Fruit fly (Drosophila melanogaster) whole organism, pupa: ENCODE measurements around the gene aly.

Source experiments
- CG10348 ChIP-seq: fragments of 200-800 bp; sonication (Bioruptor generic); IDR thresholded peaks from 2 replicates; pipeline ENCODE4 v1.3.6; 2022; ENCODE audit warnings: missing biosample characterization, missing genetic modification characterization
- CG12605 ChIP-seq: fragments of 200-800 bp; sonication (Bioruptor generic); IDR thresholded peaks from 2 replicates; pipeline ENCODE4 v1.3.6; 2022; ENCODE audit warnings: missing biosample characterization, missing genetic modification characterization
- CG13204 ChIP-seq: fragments of 200-800 bp; sonication (Bioruptor generic); optimal IDR thresholded peaks from 2 replicates; lab custom pipeline; 2018; ENCODE audit warnings: missing biosample characterization, mild to moderate bottlenecking, missing genetic modification characterization, moderate library complexity
- CG14655 ChIP-seq: fragments of 200-800 bp; sonication (Bioruptor generic); optimal IDR thresholded peaks from 3 replicates; lab custom pipeline; 2017; ENCODE audit warnings: mild to moderate bottlenecking, missing biosample characterization, missing genetic modification reagents, missing genetic modification characterization
- CG15710 ChIP-seq: fragments of 200-800 bp; sonication (Bioruptor generic); optimal IDR thresholded peaks from 2 replicates; lab custom pipeline; 2018; ENCODE audit warnings: missing biosample characterization, mild to moderate bottlenecking, missing genetic modification characterization, moderate library complexity
- CG17806 ChIP-seq: fragments of 200-800 bp; sonication (Bioruptor generic); optimal IDR thresholded peaks from 2 replicates; lab custom pipeline; 2018; ENCODE audit warnings: missing biosample characterization, mild to moderate bottlenecking, missing genetic modification characterization, moderate library complexity
- CG32121 ChIP-seq: fragments of 200-800 bp; sonication (Bioruptor generic); IDR thresholded peaks from 2 replicates; pipeline ENCODE4 v1.3.6; 2022; ENCODE audit warnings: missing biosample characterization, missing genetic modification characterization
- CG34367 ChIP-seq: fragments of 200-800 bp; sonication (Bioruptor generic); optimal IDR thresholded peaks from 2 replicates; lab custom pipeline; 2018; ENCODE audit warnings: missing biosample characterization, mild to moderate bottlenecking, missing genetic modification characterization
- CG4496 ChIP-seq: fragments of 200-800 bp; sonication (Bioruptor generic); IDR thresholded peaks from 3 replicates; pipeline ENCODE4 v1.3.6; 2022; ENCODE audit warnings: missing biosample characterization, missing genetic modification characterization
- CG8159 ChIP-seq: fragments of 200-800 bp; sonication (Bioruptor generic); optimal IDR thresholded peaks from 3 replicates; lab custom pipeline; 2018; ENCODE audit warnings: missing biosample characterization, mild to moderate bottlenecking, missing genetic modification characterization, moderate library complexity
- CG8301 ChIP-seq: fragments of 200-800 bp; sonication (Bioruptor generic); optimal IDR thresholded peaks from 2 replicates; lab custom pipeline; 2018; ENCODE audit warnings: missing biosample characterization, mild to moderate bottlenecking, missing genetic modification characterization
- CG9948 ChIP-seq: fragments of 200-800 bp; sonication (Bioruptor generic); optimal IDR thresholded peaks from 2 replicates; lab custom pipeline; 2018; ENCODE audit warnings: missing biosample characterization, mild to moderate bottlenecking, missing genetic modification characterization, moderate library complexity
- D1 ChIP-seq: fragments of 200-800 bp; sonication (Bioruptor generic); optimal IDR thresholded peaks from 2 replicates; lab custom pipeline; 2018; ENCODE audit warnings: missing biosample characterization, mild to moderate bottlenecking, missing genetic modification characterization, moderate library complexity
- EcR ChIP-seq: fragments of 200-800 bp; sonication (Bioruptor generic); optimal IDR thresholded peaks from 3 replicates; lab custom pipeline; 2019; ENCODE audit warnings: missing biosample characterization, missing genetic modification characterization, mild to moderate bottlenecking, moderate library complexity, missing genetic modification reagents
- Ets98B ChIP-seq: fragments of 200-800 bp; sonication (Bioruptor generic); IDR thresholded peaks from 2 replicates; pipeline ENCODE4 v1.3.6; 2022; ENCODE audit warnings: missing biosample characterization, missing genetic modification characterization
- Pif1A ChIP-seq: fragments of 200-800 bp; sonication (Bioruptor generic); optimal IDR thresholded peaks from 3 replicates; lab custom pipeline; 2016; ENCODE audit warnings: missing biosample characterization, missing genetic modification characterization
- Pif1B ChIP-seq: fragments of 200-800 bp; sonication (Bioruptor generic); optimal IDR thresholded peaks from 3 replicates; lab custom pipeline; 2016; ENCODE audit warnings: missing biosample characterization, missing genetic modification characterization
- Snoo ChIP-seq: fragments of 200-800 bp; sonication (Bioruptor generic); optimal IDR thresholded peaks from 3 replicates; lab custom pipeline; 2017; ENCODE audit warnings: missing biosample characterization, mild to moderate bottlenecking, missing genetic modification characterization, inconsistent platforms
- fd96Ca ChIP-seq: fragments of 200-800 bp; sonication (Bioruptor generic); IDR thresholded peaks from 3 replicates; pipeline ENCODE4 v1.3.6; 2022; ENCODE audit warnings: missing biosample characterization, missing genetic modification characterization
- gl ChIP-seq: fragments of 200-800 bp; sonication (Bioruptor generic); optimal IDR thresholded peaks from 2 replicates; lab custom pipeline; 2018; ENCODE audit warnings: missing biosample characterization, mild to moderate bottlenecking, missing genetic modification characterization
- rn ChIP-seq: fragments of 200-800 bp; sonication (Bioruptor generic); IDR thresholded peaks from 2 replicates; pipeline ENCODE4 v1.3.6; 2022; ENCODE audit warnings: missing biosample characterization, missing genetic modification characterization

The aly gene

dm6 chr3L:3026421-3026820 lies at the start of gene aly:
Gene aly (minus strand): TSS chr3L:3026521.
- no peak for TF ChIP-seq CG8159 (tag; lab: Kevin White, UChicago)
- TF ChIP-seq CG32121 (GFP tag; lab: Robert Waterston, UW), result no peak
- TF ChIP-seq CG10348, result no peak

dm6 chr3L:3074805-3075204 lies 48.5 kb upstream of the aly start:
- peak; percentile 84 for TF ChIP-seq EcR (GFP tag; lab: Kevin White, UChicago)
- no peak for TF ChIP-seq CG15710 (tag; lab: Kevin White, UChicago)

- TF ChIP-seq Pif1B (GFP tag; lab: Kevin White, UChicago) (peak; percentile 51), CG34367 (tag; lab: Kevin White, UChicago) (no peak), Ets98B (GFP tag; lab: Robert Waterston, UW) (no peak), fd96Ca (GFP tag; lab: Robert Waterston, UW) (no peak), CG13204 (GFP tag; lab: Kevin White, UChicago) (no peak), CG12605 (GFP tag; lab: Robert Waterston, UW) (no peak), Pif1A (GFP tag; lab: Kevin White, UChicago) (peak; percentile 43), CG9948 (tag; lab: Kevin White, UChicago) (peak; percentile 65), CG14655 (peak; percentile 78), CG32121 (GFP tag; lab: Robert Waterston, UW) (no peak), Snoo (tag; lab: Kevin White, UChicago) (peak; percentile 51), CG8159 (tag; lab: Kevin White, UChicago) (peak; percentile 62), D1 (tag; lab: Kevin White, UChicago) (no peak), CG8301 (tag; lab: Kevin White, UChicago) (peak; percentile 58), CG17806 (peak; percentile 50), CG15710 (tag; lab: Kevin White, UChicago) (peak; percentile 29), EcR (GFP tag; lab: Kevin White, UChicago) (no peak), CG10348 (no peak), rn (GFP tag; lab: Robert Waterston, UW) (no peak), gl (tag; lab: Kevin White, UChicago) (no peak), CG4496 (GFP tag; lab: Robert Waterston, UW) (no peak)
These were observed 48.1 kb upstream of the aly start for dm6 chr3L:3074380-3074779.

dm6 chr3L:3073460-3073859 lies 47.1 kb upstream of the aly start:
- no peak for TF ChIP-seq CG10348
- TF ChIP-seq Ets98B (GFP tag; lab: Robert Waterston, UW), result no peak
- peak; percentile 53 for TF ChIP-seq CG17806
- TF ChIP-seq rn (GFP tag; lab: Robert Waterston, UW), result no peak
- TF ChIP-seq CG4496 (GFP tag; lab: Robert Waterston, UW), result no peak
- TF ChIP-seq D1 (tag; lab: Kevin White, UChicago), result no peak
- peak; percentile 39 for TF ChIP-seq Pif1A (GFP tag; lab: Kevin White, UChicago)
- peak; percentile 68 for TF ChIP-seq CG8159 (tag; lab: Kevin White, UChicago)
- TF ChIP-seq Snoo (tag; lab: Kevin White, UChicago), result peak; percentile 4
- TF ChIP-seq CG12605 (GFP tag; lab: Robert Waterston, UW), result no peak
- TF ChIP-seq CG13204 (GFP tag; lab: Kevin White, UChicago), result no peak
- TF ChIP-seq gl (tag; lab: Kevin White, UChicago), result no peak
- TF ChIP-seq CG9948 (tag; lab: Kevin White, UChicago), result peak; percentile 55
- TF ChIP-seq CG32121 (GFP tag; lab: Robert Waterston, UW), result no peak
- TF ChIP-seq CG34367 (tag; lab: Kevin White, UChicago), result no peak
- TF ChIP-seq CG15710 (tag; lab: Kevin White, UChicago), result peak; percentile 59
- no peak for TF ChIP-seq fd96Ca (GFP tag; lab: Robert Waterston, UW)
- peak; percentile 6 for TF ChIP-seq Pif1B (GFP tag; lab: Kevin White, UChicago)
- TF ChIP-seq CG14655, result peak; percentile 50
- peak; percentile 37 for TF ChIP-seq EcR (GFP tag; lab: Kevin White, UChicago)
- peak; percentile 47 for TF ChIP-seq CG8301 (tag; lab: Kevin White, UChicago)

- TF ChIP-seq D1 (tag; lab: Kevin White, UChicago) (peak; percentile 61), CG10348 (no peak), CG9948 (tag; lab: Kevin White, UChicago) (peak; percentile 69), CG34367 (tag; lab: Kevin White, UChicago) (peak; percentile 16), CG4496 (GFP tag; lab: Robert Waterston, UW) (no peak), CG17806 (peak; percentile 58), rn (GFP tag; lab: Robert Waterston, UW) (no peak), CG14655 (peak; percentile 48), Ets98B (GFP tag; lab: Robert Waterston, UW) (no peak; the same call in 1 of the 2 replicates), CG32121 (GFP tag; lab: Robert Waterston, UW) (no peak), CG8301 (tag; lab: Kevin White, UChicago) (peak; percentile 14), fd96Ca (GFP tag; lab: Robert Waterston, UW) (no peak; the same call in 2 of the 3 replicates), CG15710 (tag; lab: Kevin White, UChicago) (peak; percentile 19), EcR (GFP tag; lab: Kevin White, UChicago) (no peak), Pif1A (GFP tag; lab: Kevin White, UChicago) (peak; percentile 48), gl (tag; lab: Kevin White, UChicago) (no peak), CG8159 (tag; lab: Kevin White, UChicago) (peak; percentile 51), CG12605 (GFP tag; lab: Robert Waterston, UW) (0 out of 2 replicates have a peak, but pooled peaks have one; percentile 27), Pif1B (GFP tag; lab: Kevin White, UChicago) (peak; percentile 25), CG13204 (GFP tag; lab: Kevin White, UChicago) (peak; percentile 19)
- TF ChIP-seq, all 21 proteins: peak for 12
These were observed 45.6 kb upstream of the aly start for dm6 chr3L:3071675-3072583.
